Worm (Caenorhabditis elegans) whole organism, L2 larva: ENCODE results near the gene rpn-6.2.
A peak's percentile ranks its signal among the peaks of the same experiment; 100 is the strongest.

Source experiments
- C34F6.9 ChIP-seq: fragments of 150-350 bp; optimal IDR thresholded peaks from 2 replicates; lab custom pipeline; 2014; ENCODE audit warnings: missing biosample characterization, missing genetic modification characterization
- F13H6.1 ChIP-seq: sonication (generic microtip); optimal IDR thresholded peaks from 2 replicates; lab custom pipeline; 2016; ENCODE audit warnings: missing genetic modification characterization, missing compliant biosample characterization
- R02D3.7 ChIP-seq: fragments of 150-350 bp; optimal IDR thresholded peaks from 2 replicates; lab custom pipeline; 2014; ENCODE audit warnings: missing biosample characterization, missing genetic modification characterization
- Y55F3AM.14 ChIP-seq: fragments of 200-800 bp; sonication (Bioruptor generic); optimal IDR thresholded peaks from 2 replicates; lab custom pipeline; 2018; ENCODE audit warnings: mild to moderate bottlenecking, missing genetic modification characterization, missing compliant biosample characterization
- ZK546.5 ChIP-seq: sonication (generic microtip); optimal IDR thresholded peaks from 2 replicates; lab custom pipeline; 2017; ENCODE audit warnings: missing biosample characterization, missing genetic modification characterization
- alr-1 ChIP-seq: fragments of 150-350 bp; optimal IDR thresholded peaks from 2 replicates; lab custom pipeline; 2014; ENCODE audit warnings: missing biosample characterization, missing genetic modification characterization
- aly-2 ChIP-seq: fragments of 150-350 bp; optimal IDR thresholded peaks from 2 replicates; lab custom pipeline; 2014; ENCODE audit warnings: missing biosample characterization, missing genetic modification characterization
- ama-1 ChIP-seq: fragments of 150-350 bp; optimal IDR thresholded peaks from 2 replicates; lab custom pipeline; 2018; ENCODE audit warnings: inconsistent platforms
- blmp-1 ChIP-seq: sonication (generic microtip); optimal IDR thresholded peaks from 2 replicates; lab custom pipeline; 2017; ENCODE audit warnings: missing genetic modification characterization, mild to moderate bottlenecking, missing compliant biosample characterization, antibody characterized with exemption, moderate library complexity; ENCODE audit not compliant: insufficient read depth
- ceh-16 ChIP-seq: fragments of 150-350 bp; optimal IDR thresholded peaks from 2 replicates; lab custom pipeline; 2014; ENCODE audit warnings: missing biosample characterization, missing genetic modification characterization
- ceh-82 ChIP-seq: fragments of 150-350 bp; optimal IDR thresholded peaks from 2 replicates; lab custom pipeline; 2014; ENCODE audit warnings: missing biosample characterization, missing genetic modification characterization
- crh-2 ChIP-seq: sonication (generic microtip); optimal IDR thresholded peaks from 2 replicates; lab custom pipeline; 2017; ENCODE audit warnings: missing biosample characterization, missing genetic modification characterization
- dmd-4 ChIP-seq: sonication (generic microtip); optimal IDR thresholded peaks from 2 replicates; lab custom pipeline; 2017; ENCODE audit warnings: missing biosample characterization, missing genetic modification characterization
- egl-27 ChIP-seq: sonication (generic microtip); optimal IDR thresholded peaks from 3 replicates; lab custom pipeline; 2017; ENCODE audit warnings: missing biosample characterization, missing genetic modification reagents, missing genetic modification characterization
- elt-1 ChIP-seq: fragments of 150-350 bp; optimal IDR thresholded peaks from 2 replicates; lab custom pipeline; 2014; ENCODE audit warnings: missing biosample characterization, missing genetic modification characterization
- elt-3 ChIP-seq: sonication (generic microtip); optimal IDR thresholded peaks from 2 replicates; lab custom pipeline; 2017; ENCODE audit warnings: missing biosample characterization, missing genetic modification characterization
- fos-1 ChIP-seq: fragments of 150-350 bp; optimal IDR thresholded peaks from 2 replicates; lab custom pipeline; 2014; ENCODE audit warnings: missing biosample characterization, missing genetic modification characterization
- gmeb-1 ChIP-seq: fragments of 150-350 bp; optimal IDR thresholded peaks from 2 replicates; lab custom pipeline; 2014; ENCODE audit warnings: missing biosample characterization, missing genetic modification characterization
- lin-11 ChIP-seq: fragments of 150-350 bp; sonication (generic microtip); optimal IDR thresholded peaks from 2 replicates; lab custom pipeline; 2014; ENCODE audit warnings: missing biosample characterization, missing genetic modification characterization, inconsistent platforms, mixed read lengths
- lin-13 ChIP-seq: fragments of 150-350 bp; optimal IDR thresholded peaks from 2 replicates; lab custom pipeline; 2014; ENCODE audit warnings: missing biosample characterization, missing genetic modification reagents, missing genetic modification characterization
- lin-39 ChIP-seq: fragments of 150-350 bp; optimal IDR thresholded peaks from 2 replicates; lab custom pipeline; 2014; ENCODE audit warnings: missing biosample characterization, missing genetic modification reagents, missing genetic modification characterization
- lsy-2 ChIP-seq, 2 experiments: fragments of 150-350 bp in 1 of 2; sonication (generic microtip) in 1 of 2; optimal IDR thresholded peaks; 2 replicates each; lab custom pipeline; 2014 to 2017; ENCODE audit warnings: missing biosample characterization in 2 of 2, missing genetic modification characterization in 2 of 2
- mab-5 ChIP-seq: fragments of 150-350 bp; optimal IDR thresholded peaks from 2 replicates; lab custom pipeline; 2014; ENCODE audit warnings: missing biosample characterization, missing genetic modification characterization
- mbf-1 ChIP-seq: sonication (generic microtip); optimal IDR thresholded peaks from 2 replicates; lab custom pipeline; 2017; ENCODE audit warnings: missing biosample characterization, missing genetic modification characterization
- mdl-1 ChIP-seq, 2 experiments: fragments of 150-350 bp in 1 of 2; sonication (generic microtip) in 1 of 2; optimal IDR thresholded peaks; 2 replicates each; lab custom pipeline; 2017; ENCODE audit warnings: missing biosample characterization in 2 of 2, missing genetic modification characterization in 2 of 2
- nhr-10 ChIP-seq: sonication (generic microtip); optimal IDR thresholded peaks from 2 replicates; lab custom pipeline; 2017; ENCODE audit warnings: missing biosample characterization, missing genetic modification characterization
- nhr-11 ChIP-seq: fragments of 150-350 bp; optimal IDR thresholded peaks from 2 replicates; lab custom pipeline; 2014; ENCODE audit warnings: missing biosample characterization, missing genetic modification characterization
- nhr-12 ChIP-seq: fragments of 150-350 bp; optimal IDR thresholded peaks from 2 replicates; lab custom pipeline; 2014; ENCODE audit warnings: missing biosample characterization, missing genetic modification characterization
- nhr-129 ChIP-seq: fragments of 150-350 bp; optimal IDR thresholded peaks from 2 replicates; lab custom pipeline; 2014; ENCODE audit warnings: missing biosample characterization, missing genetic modification characterization
- nhr-21 ChIP-seq: fragments of 150-350 bp; optimal IDR thresholded peaks from 2 replicates; lab custom pipeline; 2014; ENCODE audit warnings: missing biosample characterization, missing genetic modification characterization
- nhr-23 ChIP-seq: fragments of 150-350 bp; optimal IDR thresholded peaks from 2 replicates; lab custom pipeline; 2014; ENCODE audit warnings: missing biosample characterization, missing genetic modification reagents, missing genetic modification characterization
- nhr-237 ChIP-seq: fragments of 150-350 bp; optimal IDR thresholded peaks from 2 replicates; lab custom pipeline; 2014; ENCODE audit warnings: missing biosample characterization, missing genetic modification characterization
- nhr-25 ChIP-seq: fragments of 150-350 bp; sonication (generic microtip); optimal IDR thresholded peaks from 3 replicates; lab custom pipeline; 2014; ENCODE audit warnings: missing biosample characterization, missing genetic modification characterization
- nhr-6 ChIP-seq: fragments of 150-350 bp; optimal IDR thresholded peaks from 2 replicates; lab custom pipeline; 2014; ENCODE audit warnings: missing biosample characterization, missing genetic modification characterization
- nhr-77 ChIP-seq: fragments of 150-350 bp; optimal IDR thresholded peaks from 2 replicates; lab custom pipeline; 2014; ENCODE audit warnings: missing biosample characterization, missing genetic modification characterization
- peb-1 ChIP-seq: fragments of 150-350 bp; optimal IDR thresholded peaks from 2 replicates; lab custom pipeline; 2014; ENCODE audit warnings: missing biosample characterization, missing genetic modification characterization
- sem-4 ChIP-seq: fragments of 150-350 bp; optimal IDR thresholded peaks from 2 replicates; lab custom pipeline; 2014; ENCODE audit warnings: missing biosample characterization, missing genetic modification reagents, missing genetic modification characterization
- skn-1 ChIP-seq: sonication (generic microtip); optimal IDR thresholded peaks from 2 replicates; lab custom pipeline; 2017; ENCODE audit warnings: missing biosample characterization, missing genetic modification characterization
- sma-3 ChIP-seq: sonication (generic microtip); optimal IDR thresholded peaks from 2 replicates; lab custom pipeline; 2016; ENCODE audit warnings: missing genetic modification reagents, missing genetic modification characterization, missing compliant biosample characterization
- sma-9 ChIP-seq, 2 experiments: fragments of 150-350 bp in 1 of 2; sonication (generic microtip) in 1 of 2; optimal IDR thresholded peaks; 2 replicates each; lab custom pipeline; 2014 to 2016; ENCODE audit warnings: missing genetic modification characterization in 2 of 2, mild to moderate bottlenecking in 1 of 2, missing biosample characterization in 1 of 2, missing compliant biosample characterization in 1 of 2, missing genetic modification reagents in 1 of 2, moderate library complexity in 1 of 2
- snpc-4 ChIP-seq: fragments of 150-350 bp; optimal IDR thresholded peaks from 2 replicates; lab custom pipeline; 2014; ENCODE audit warnings: missing biosample characterization, missing genetic modification characterization
- unc-39 ChIP-seq: fragments of 150-350 bp; optimal IDR thresholded peaks from 2 replicates; lab custom pipeline; 2014; ENCODE audit warnings: missing biosample characterization, missing genetic modification characterization
- unc-55 ChIP-seq: fragments of 150-350 bp; sonication (generic microtip); optimal IDR thresholded peaks from 3 replicates; lab custom pipeline; 2014; ENCODE audit warnings: missing biosample characterization, missing genetic modification reagents, missing genetic modification characterization
- unc-62 ChIP-seq: fragments of 150-350 bp; optimal IDR thresholded peaks from 2 replicates; lab custom pipeline; 2014; ENCODE audit warnings: missing biosample characterization, missing genetic modification reagents, missing genetic modification characterization
- zag-1 ChIP-seq: fragments of 150-350 bp; optimal IDR thresholded peaks from 2 replicates; lab custom pipeline; 2014; ENCODE audit warnings: missing biosample characterization, missing genetic modification characterization
- ztf-1 ChIP-seq: fragments of 200-800 bp; sonication (Bioruptor generic); conservative IDR thresholded peaks from 2 replicates; pipeline ENCODE4 v1.3.6; 2022; ENCODE audit warnings: missing genetic modification characterization, missing compliant biosample characterization
- ztf-11 ChIP-seq: sonication (generic microtip); optimal IDR thresholded peaks from 2 replicates; lab custom pipeline; 2017; ENCODE audit warnings: missing biosample characterization, missing genetic modification characterization
- ztf-4 ChIP-seq: fragments of 150-350 bp; optimal IDR thresholded peaks from 2 replicates; lab custom pipeline; 2014; ENCODE audit warnings: missing biosample characterization, missing genetic modification characterization

Gene rpn-6.2

DNA sequence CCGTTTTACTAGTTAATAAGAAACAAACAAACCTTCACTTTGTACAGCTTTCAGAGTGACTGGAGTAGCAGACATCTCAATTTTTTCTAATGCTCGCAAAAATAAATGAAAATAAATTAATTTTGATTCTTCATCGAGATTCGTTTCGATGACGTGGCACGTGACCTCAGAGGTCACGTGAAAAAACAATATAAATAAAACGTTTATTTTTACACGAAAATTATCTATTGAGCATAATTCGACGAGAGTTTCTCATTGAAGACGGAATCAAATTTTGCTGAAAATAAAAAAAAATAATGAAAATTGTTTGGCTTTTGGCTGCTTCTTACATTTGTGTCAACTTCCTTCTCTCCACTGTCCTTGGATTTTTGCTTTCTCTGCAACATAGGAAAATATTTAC is at the start of gene rpn-6.2:
Gene rpn-6.2, minus strand, starts transcription at position 101 of the 400 bp plus-strand sequence.
- TF ChIP-seq elt-1 (tag; lab: Kevin White, UChicago) (no peak), nhr-77 (tag; lab: Kevin White, UChicago) (no peak), zag-1 (no peak), fos-1 (tag; lab: Kevin White, UChicago) (no peak), peb-1 (tag; lab: Kevin White, UChicago) (no peak), nhr-129 (tag; lab: Kevin White, UChicago) (no peak), ZK546.5 (tag; lab: Kevin White, UChicago) (no peak), lsy-2 (tag; optimal IDR thresholded peaks at IDR 0.05; lab: Kevin White, UChicago) (no peak), mdl-1 (tag; optimal IDR thresholded peaks at IDR 0.05; lab: Kevin White, UChicago) (no peak), snpc-4 (no peak), aly-2 (tag; lab: Kevin White, UChicago) (no peak), mbf-1 (tag; lab: Kevin White, UChicago) (no peak), unc-62 (GFP tag; lab: Kevin White, UChicago) (no peak), unc-39 (tag; lab: Kevin White, UChicago) (no peak), alr-1 (no peak), lin-11 (tag; lab: Kevin White, UChicago) (no peak), sma-9 (GFP tag; optimal IDR thresholded peaks at IDR 0.05; lab: Kevin White, UChicago) (no peak), sma-9 (tag; optimal IDR thresholded peaks at IDR 0.05; lab: Kevin White, UChicago) (no peak), skn-1 (no peak), ztf-11 (tag; lab: Kevin White, UChicago) (no peak)

DNA sequence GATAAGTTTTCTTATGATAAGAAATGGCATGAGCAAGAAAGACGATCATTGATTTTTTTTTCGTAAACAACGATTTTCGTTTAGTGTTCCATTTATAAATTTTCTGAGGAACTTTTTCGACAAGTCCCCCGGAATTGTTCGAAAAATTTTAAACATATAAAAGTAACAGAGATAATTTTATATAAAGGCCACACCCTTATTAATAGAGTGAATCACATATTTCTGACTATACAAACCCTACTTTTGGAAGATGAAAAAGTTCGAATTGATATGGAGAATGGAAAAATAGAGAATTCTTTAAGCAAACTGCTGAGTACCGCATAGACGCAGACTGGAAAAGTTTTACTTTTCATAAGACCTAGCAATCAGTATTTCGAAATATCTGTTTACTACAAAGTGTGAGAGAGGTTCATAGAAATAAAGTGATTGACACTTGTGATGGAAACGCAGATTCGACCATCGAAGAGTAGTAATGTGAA is 49.4 kb upstream of the rpn-6.2 start:
- TF ChIP-seq mbf-1 (tag; lab: Kevin White, UChicago) (no peak), peb-1 (tag; lab: Kevin White, UChicago) (no peak), nhr-23 (tag; lab: Kevin White, UChicago) (no peak), F13H6.1 (tag; lab: Kevin White, UChicago) (peak; percentile 50), skn-1 (peak; percentile 74), aly-2 (tag; lab: Kevin White, UChicago) (no peak), ztf-4 (tag; lab: Kevin White, UChicago) (peak; percentile 98), elt-3 (no peak), Y55F3AM.14 (GFP tag; lab: Kevin White, UChicago) (peak; percentile 59), nhr-77 (tag; lab: Kevin White, UChicago) (no peak), nhr-25 (tag; lab: Kevin White, UChicago) (peak; percentile 53), ceh-16 (tag; lab: Kevin White, UChicago) (no peak), lin-13 (GFP tag; lab: Kevin White, UChicago) (peak; percentile 85), elt-1 (tag; lab: Kevin White, UChicago) (no peak), lin-39 (tag; lab: Kevin White, UChicago) (no peak), ztf-11 (tag; lab: Kevin White, UChicago) (no peak), crh-2 (peak; percentile 90), gmeb-1 (peak; percentile 71), C34F6.9 (tag; lab: Kevin White, UChicago) (peak; percentile 95), sma-9 (GFP tag; optimal IDR thresholded peaks at IDR 0.05; lab: Kevin White, UChicago) (peak; percentile 65), sma-9 (tag; optimal IDR thresholded peaks at IDR 0.05; lab: Kevin White, UChicago) (no peak), nhr-11 (peak; percentile 59), mdl-1 (tag; optimal IDR thresholded peaks at IDR 0.05; lab: Kevin White, UChicago) (no peak), lsy-2 (tag; optimal IDR thresholded peaks at IDR 0.05; lab: Kevin White, UChicago) (peak in 1 of 2 experiments; percentile 90), ZK546.5 (tag; lab: Kevin White, UChicago) (no peak), sma-3 (GFP tag; lab: Kevin White, UChicago) (peak; percentile 73), nhr-237 (tag; lab: Kevin White, UChicago) (no peak), egl-27 (tag; lab: Kevin White, UChicago) (no peak), unc-62 (GFP tag; lab: Kevin White, UChicago) (peak; percentile 0), nhr-12 (tag; lab: Kevin White, UChicago) (peak; percentile 58), R02D3.7 (tag; lab: Kevin White, UChicago) (no peak), ceh-82 (tag; lab: Kevin White, UChicago) (no peak), nhr-6 (tag; lab: Kevin White, UChicago) (peak; percentile 68), unc-39 (tag; lab: Kevin White, UChicago) (no peak), nhr-21 (tag; lab: Kevin White, UChicago) (peak; percentile 57), lin-11 (tag; lab: Kevin White, UChicago) (no peak), sem-4 (tag; lab: Kevin White, UChicago) (peak; percentile 80), nhr-129 (tag; lab: Kevin White, UChicago) (peak; percentile 96), nhr-10 (tag; lab: Kevin White, UChicago) (peak; percentile 13), dmd-4 (tag; lab: Kevin White, UChicago) (no peak), mab-5 (tag; lab: Kevin White, UChicago) (no peak), snpc-4 (peak; percentile 43), fos-1 (tag; lab: Kevin White, UChicago) (peak; percentile 51), unc-55 (GFP tag; lab: Kevin White, UChicago) (peak; percentile 60), blmp-1 (tag; lab: Kevin White, UChicago) (no peak), alr-1 (no peak), ama-1 (lab: Kevin White, UChicago) (peak; percentile 99), zag-1 (peak; percentile 31), ztf-1 (no peak)
- TF ChIP-seq, all 48 proteins: peak for 25
